Worm (Caenorhabditis elegans): ENCODE results near the gene T06E8.2.
A peak's percentile ranks its signal among the peaks of the same experiment; 100 is the strongest.

The T06E8.2 gene

DNA sequence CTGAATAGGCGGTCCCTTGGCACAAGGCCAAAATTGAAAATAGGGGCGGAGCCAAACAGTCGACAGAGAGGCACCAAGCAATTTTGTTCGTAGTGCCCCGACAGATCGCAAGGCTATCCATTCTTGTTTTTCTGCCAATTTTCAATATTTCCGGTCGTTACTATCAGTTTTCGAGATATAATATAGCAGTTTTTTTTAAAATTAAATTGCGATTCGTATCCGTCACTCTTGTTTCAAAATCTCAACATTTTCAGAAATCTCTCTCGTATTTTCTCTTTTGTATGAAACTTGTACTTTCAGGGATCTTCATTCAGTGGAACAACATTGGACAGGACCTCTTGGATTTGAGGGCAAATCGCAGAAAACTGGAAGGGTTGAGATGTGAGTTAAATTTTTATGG is 827 bp upstream of the T06E8.2 start, which contains the start of gene F57A8.1:
F57A8.1 (plus strand) TSS at position 301 of the 400 bp plus-strand sequence.
- TF ChIP-seq aly-1 (tag; optimal IDR thresholded peaks at IDR 0.05) (no peak), flt-1 (GFP tag; IDR thresholded peaks at IDR 0.05) (no peak), hmg-4 (GFP tag; optimal IDR thresholded peaks at IDR 0.05) (no peak), ets-7 (tag; optimal IDR thresholded peaks at IDR 0.05) (no peak), tra-4 (tag; optimal IDR thresholded peaks at IDR 0.05) (no peak), sea-1 (GFP tag; conservative IDR thresholded peaks at IDR 0.05) (no peak), pes-1 (GFP tag; IDR thresholded peaks at IDR 0.05) (no peak), ceh-13 (GFP tag; optimal IDR thresholded peaks at IDR 0.05) (no peak), ama-1 (optimal IDR thresholded peaks at IDR 0.05) (no peak)

- TF ChIP-seq flt-1 (GFP tag; IDR thresholded peaks at IDR 0.05) (no peak), tra-4 (tag; optimal IDR thresholded peaks at IDR 0.05) (no peak), hmbx-1 (tag; optimal IDR thresholded peaks at IDR 0.05) (no peak), ceh-13 (GFP tag; optimal IDR thresholded peaks at IDR 0.05) (no peak), ama-1 (optimal IDR thresholded peaks at IDR 0.05) (no peak), hmg-4 (GFP tag; optimal IDR thresholded peaks at IDR 0.05) (no peak), pes-1 (GFP tag; IDR thresholded peaks at IDR 0.05) (no peak), sea-1 (GFP tag; conservative IDR thresholded peaks at IDR 0.05) (no peak), B0310.2 (tag; optimal IDR thresholded peaks at IDR 0.05) (no peak), aly-1 (tag; optimal IDR thresholded peaks at IDR 0.05) (no peak), tbx-11 (GFP tag; IDR thresholded peaks at IDR 0.05) (no peak), scrt-1 (GFP tag; IDR thresholded peaks at IDR 0.05) (no peak), tbx-37 (GFP tag; conservative IDR thresholded peaks at IDR 0.05) (no peak), F13C5.2 (tag; optimal IDR thresholded peaks at IDR 0.05) (no peak), ceh-36 (tag; optimal IDR thresholded peaks at IDR 0.05) (no peak), hnd-1 (tag; optimal IDR thresholded peaks at IDR 0.05) (no peak), ets-7 (tag; optimal IDR thresholded peaks at IDR 0.05) (no peak)
Measured at ce11 chrV:10035586-10035985, 627 bp downstream of the T06E8.2 start.

- TF ChIP-seq tbx-11 (GFP tag; IDR thresholded peaks at IDR 0.05), result no peak
- TF ChIP-seq hmbx-1 (tag; optimal IDR thresholded peaks at IDR 0.05), result no peak
- TF ChIP-seq sea-1 (GFP tag; conservative IDR thresholded peaks at IDR 0.05), result no peak
- TF ChIP-seq B0310.2 (tag; optimal IDR thresholded peaks at IDR 0.05), result no peak
- no peak for TF ChIP-seq aly-1 (tag; optimal IDR thresholded peaks at IDR 0.05)
- no peak for TF ChIP-seq ama-1 (optimal IDR thresholded peaks at IDR 0.05)
- no peak for TF ChIP-seq flt-1 (GFP tag; IDR thresholded peaks at IDR 0.05)
- TF ChIP-seq hmg-4 (GFP tag; optimal IDR thresholded peaks at IDR 0.05), result no peak
- no peak for TF ChIP-seq hnd-1 (tag; optimal IDR thresholded peaks at IDR 0.05)
- TF ChIP-seq pes-1 (GFP tag; IDR thresholded peaks at IDR 0.05), result peak; percentile 26; the same call in 1 of the 2 replicates
- no peak for TF ChIP-seq ceh-13 (GFP tag; optimal IDR thresholded peaks at IDR 0.05)
- TF ChIP-seq ceh-36 (tag; optimal IDR thresholded peaks at IDR 0.05), result no peak
- no peak for TF ChIP-seq tra-4 (tag; optimal IDR thresholded peaks at IDR 0.05)
- TF ChIP-seq tbx-37 (GFP tag; conservative IDR thresholded peaks at IDR 0.05), result peak; percentile 57; the same call in 1 of the 2 replicates
- TF ChIP-seq ets-7 (tag; optimal IDR thresholded peaks at IDR 0.05), result no peak
- TF ChIP-seq F13C5.2 (tag; optimal IDR thresholded peaks at IDR 0.05), result peak; percentile 12
- no peak for TF ChIP-seq scrt-1 (GFP tag; IDR thresholded peaks at IDR 0.05)
Measured at ce11 chrV:10031384-10032171, 4.6 kb downstream of the T06E8.2 start.

- TF ChIP-seq pes-1 (GFP tag; IDR thresholded peaks at IDR 0.05) (no peak), hmg-4 (GFP tag; optimal IDR thresholded peaks at IDR 0.05) (no peak), F13C5.2 (tag; optimal IDR thresholded peaks at IDR 0.05) (no peak), hnd-1 (tag; optimal IDR thresholded peaks at IDR 0.05) (no peak), flt-1 (GFP tag; IDR thresholded peaks at IDR 0.05) (no peak), tbx-37 (GFP tag; conservative IDR thresholded peaks at IDR 0.05) (no peak), scrt-1 (GFP tag; IDR thresholded peaks at IDR 0.05) (no peak), tbx-11 (GFP tag; IDR thresholded peaks at IDR 0.05) (no peak), ceh-13 (GFP tag; optimal IDR thresholded peaks at IDR 0.05) (no peak), aly-1 (tag; optimal IDR thresholded peaks at IDR 0.05) (no peak), ets-7 (tag; optimal IDR thresholded peaks at IDR 0.05) (no peak), ama-1 (optimal IDR thresholded peaks at IDR 0.05) (no peak), hmbx-1 (tag; optimal IDR thresholded peaks at IDR 0.05) (no peak), tra-4 (tag; optimal IDR thresholded peaks at IDR 0.05) (no peak), ceh-36 (tag; optimal IDR thresholded peaks at IDR 0.05) (no peak), sea-1 (GFP tag; conservative IDR thresholded peaks at IDR 0.05) (no peak), B0310.2 (tag; optimal IDR thresholded peaks at IDR 0.05) (no peak)
Measured at ce11 chrV:10030992-10031383, 5.2 kb downstream of the T06E8.2 start, which contains the start of gene acl-2. Gene acl-2, minus strand, starts transcription at chrV:10031092.

DNA sequence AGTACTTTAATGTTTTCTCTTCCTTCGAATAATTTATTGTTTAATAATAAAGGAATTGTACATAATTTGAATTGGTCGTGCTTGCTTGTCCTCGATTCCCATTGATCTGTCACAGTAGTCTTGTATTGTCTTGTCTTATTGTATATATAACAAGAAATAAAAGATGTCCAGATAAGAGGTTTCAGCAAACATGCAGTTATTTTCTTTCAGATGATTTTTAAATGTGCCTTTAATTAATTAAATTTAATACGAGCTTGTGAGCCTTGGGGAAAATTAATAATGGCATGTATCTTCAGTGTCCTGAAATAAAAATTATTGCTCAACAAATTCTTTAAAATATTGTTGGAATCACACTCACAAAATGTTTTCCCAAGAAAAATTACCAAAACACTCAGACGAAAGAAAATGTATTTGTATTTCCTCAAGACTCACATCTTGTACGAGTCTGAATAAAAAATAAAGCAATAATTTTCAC is 13.1 kb downstream of the T06E8.2 start:
- TF ChIP-seq ceh-13 (GFP tag; optimal IDR thresholded peaks at IDR 0.05) (no peak), hmbx-1 (tag; optimal IDR thresholded peaks at IDR 0.05) (no peak), ama-1 (optimal IDR thresholded peaks at IDR 0.05) (no peak), B0310.2 (tag; optimal IDR thresholded peaks at IDR 0.05) (no peak), tra-4 (tag; optimal IDR thresholded peaks at IDR 0.05) (no peak), sea-1 (GFP tag; conservative IDR thresholded peaks at IDR 0.05) (no peak), hnd-1 (tag; optimal IDR thresholded peaks at IDR 0.05) (no peak), scrt-1 (GFP tag; IDR thresholded peaks at IDR 0.05) (no peak), tbx-11 (GFP tag; IDR thresholded peaks at IDR 0.05) (no peak), hmg-4 (GFP tag; optimal IDR thresholded peaks at IDR 0.05) (no peak), flt-1 (GFP tag; IDR thresholded peaks at IDR 0.05) (no peak), pes-1 (GFP tag; IDR thresholded peaks at IDR 0.05) (no peak)

DNA sequence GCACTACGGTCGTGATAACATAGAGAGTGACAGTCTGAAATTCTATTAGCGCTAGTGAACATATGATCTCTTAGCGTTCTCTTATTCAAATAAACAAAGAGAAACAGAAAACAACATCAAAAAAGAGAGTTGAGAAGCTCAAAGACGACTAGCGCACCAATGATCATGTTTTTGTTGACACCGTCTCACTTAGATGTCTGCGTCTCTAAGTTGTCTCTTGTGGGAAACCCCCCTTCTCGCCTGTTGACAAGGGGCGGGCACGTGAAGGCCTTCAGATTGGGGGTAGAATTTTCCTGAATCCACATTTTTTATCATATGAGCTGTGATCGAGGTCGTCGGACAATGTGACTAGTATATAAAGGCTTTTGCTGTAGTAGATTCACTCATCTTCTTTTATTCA is 16.3 kb downstream of the T06E8.2 start:
- no peak for TF ChIP-seq hmg-4 (GFP tag; optimal IDR thresholded peaks at IDR 0.05)
- TF ChIP-seq ceh-36 (tag; optimal IDR thresholded peaks at IDR 0.05), result no peak
- no peak for TF ChIP-seq tbx-37 (GFP tag; conservative IDR thresholded peaks at IDR 0.05)
- no peak for TF ChIP-seq pes-1 (GFP tag; IDR thresholded peaks at IDR 0.05)
- no peak for TF ChIP-seq tra-4 (tag; optimal IDR thresholded peaks at IDR 0.05)
- no peak for TF ChIP-seq tbx-11 (GFP tag; IDR thresholded peaks at IDR 0.05)
- no peak for TF ChIP-seq sea-1 (GFP tag; conservative IDR thresholded peaks at IDR 0.05)
- no peak for TF ChIP-seq hmbx-1 (tag; optimal IDR thresholded peaks at IDR 0.05)
- no peak for TF ChIP-seq ets-7 (tag; optimal IDR thresholded peaks at IDR 0.05)
- TF ChIP-seq scrt-1 (GFP tag; IDR thresholded peaks at IDR 0.05), result no peak
- no peak for TF ChIP-seq aly-1 (tag; optimal IDR thresholded peaks at IDR 0.05)
- TF ChIP-seq ceh-13 (GFP tag; optimal IDR thresholded peaks at IDR 0.05), result no peak
- no peak for TF ChIP-seq F13C5.2 (tag; optimal IDR thresholded peaks at IDR 0.05)
- no peak for TF ChIP-seq hnd-1 (tag; optimal IDR thresholded peaks at IDR 0.05)
- TF ChIP-seq flt-1 (GFP tag; IDR thresholded peaks at IDR 0.05), result no peak
- TF ChIP-seq B0310.2 (tag; optimal IDR thresholded peaks at IDR 0.05), result no peak
- no peak for TF ChIP-seq ama-1 (optimal IDR thresholded peaks at IDR 0.05)

All from whole organism, early embryonic.